Fruit fly (Drosophila melanogaster) whole organism, embryonic: ENCODE results near the gene T48.

Source experiments
- Antp ChIP-seq: fragments of 200-800 bp; sonication (Bioruptor generic); optimal IDR thresholded peaks from 3 replicates; lab custom pipeline; 2016; ENCODE audit warnings: missing biosample characterization, missing genetic modification characterization
- B-H2 ChIP-seq: fragments of 200-800 bp; sonication (Bioruptor generic); optimal IDR thresholded peaks from 2 replicates; lab custom pipeline; 2018; ENCODE audit warnings: missing biosample characterization, mild to moderate bottlenecking, missing genetic modification characterization
- BtbVII ChIP-seq: fragments of 200-800 bp; sonication (Bioruptor generic); optimal IDR thresholded peaks from 3 replicates; lab custom pipeline; 2017; ENCODE audit warnings: missing biosample characterization, mild to moderate bottlenecking, missing genetic modification characterization
- CG1024 ChIP-seq: fragments of 200-800 bp; sonication (Bioruptor generic); IDR thresholded peaks from 2 replicates; pipeline ENCODE4 v1.3.6; 2022; ENCODE audit warnings: missing biosample characterization, missing genetic modification characterization
- CG10979 ChIP-seq: fragments of 200-800 bp; sonication (Bioruptor generic); optimal IDR thresholded peaks from 2 replicates; lab custom pipeline; 2018; ENCODE audit warnings: missing biosample characterization, mild to moderate bottlenecking, missing genetic modification characterization, moderate library complexity
- CG12071 ChIP-seq: fragments of 200-800 bp; sonication (Bioruptor generic); optimal IDR thresholded peaks from 3 replicates; lab custom pipeline; 2018; ENCODE audit warnings: missing biosample characterization, mild to moderate bottlenecking, missing genetic modification characterization
- CG12219 ChIP-seq: fragments of 200-800 bp; sonication (Bioruptor generic); optimal IDR thresholded peaks from 3 replicates; lab custom pipeline; 2018; ENCODE audit warnings: missing biosample characterization, mild to moderate bottlenecking, missing genetic modification characterization
- CG14710 ChIP-seq: fragments of 200-800 bp; sonication (Bioruptor generic); optimal IDR thresholded peaks from 3 replicates; lab custom pipeline; 2019; ENCODE audit warnings: missing biosample characterization, mild to moderate bottlenecking, missing genetic modification characterization, moderate library complexity
- CG15011 ChIP-seq: fragments of 200-800 bp; sonication (Bioruptor generic); optimal IDR thresholded peaks from 3 replicates; lab custom pipeline; 2018; ENCODE audit warnings: missing biosample characterization, mild to moderate bottlenecking, missing genetic modification characterization
- CG16779 ChIP-seq: fragments of 200-800 bp; sonication (Bioruptor generic); IDR thresholded peaks from 2 replicates; pipeline ENCODE4 v1.3.6; 2022; ENCODE audit warnings: missing biosample characterization, missing genetic modification characterization
- CG17802 ChIP-seq: fragments of 200-800 bp; sonication (Bioruptor generic); optimal IDR thresholded peaks from 2 replicates; lab custom pipeline; 2018; ENCODE audit warnings: missing biosample characterization, mild to moderate bottlenecking, missing genetic modification characterization, moderate library complexity
- CG1832 ChIP-seq: fragments of 200-800 bp; sonication (Bioruptor generic); optimal IDR thresholded peaks from 2 replicates; lab custom pipeline; 2017; ENCODE audit warnings: missing biosample characterization, mild to moderate bottlenecking, missing genetic modification characterization, inconsistent platforms
- CG3065 ChIP-seq: fragments of 200-800 bp; sonication (Bioruptor generic); optimal IDR thresholded peaks from 2 replicates; lab custom pipeline; 2016; ENCODE audit warnings: missing biosample characterization, missing genetic modification characterization
- CG31224 ChIP-seq: fragments of 200-800 bp; sonication (Bioruptor generic); IDR thresholded peaks from 2 replicates; pipeline ENCODE4 v1.3.6; 2022; ENCODE audit warnings: missing biosample characterization, missing genetic modification characterization
- CG32532 ChIP-seq: fragments of 200-800 bp; sonication (Bioruptor generic); IDR thresholded peaks from 2 replicates; pipeline ENCODE4 v1.3.6; 2022; ENCODE audit warnings: missing biosample characterization, missing genetic modification characterization
- CG3407 ChIP-seq: fragments of 200-800 bp; sonication (Bioruptor generic); optimal IDR thresholded peaks from 2 replicates; lab custom pipeline; 2018; ENCODE audit warnings: missing biosample characterization, mild to moderate bottlenecking, missing genetic modification characterization
- CG34422 ChIP-seq: fragments of 200-800 bp; sonication (Bioruptor generic); IDR thresholded peaks from 3 replicates; pipeline ENCODE4 v1.3.6; 2022; ENCODE audit warnings: missing biosample characterization, missing genetic modification characterization
- CG4854 ChIP-seq: fragments of 200-800 bp; sonication (Bioruptor generic); optimal IDR thresholded peaks from 2 replicates; lab custom pipeline; 2016; ENCODE audit warnings: missing biosample characterization, missing genetic modification characterization, inconsistent platforms
- CG6654 ChIP-seq: fragments of 200-800 bp; sonication (Bioruptor generic); optimal IDR thresholded peaks from 2 replicates; lab custom pipeline; 2017; ENCODE audit warnings: missing biosample characterization, mild to moderate bottlenecking, missing genetic modification characterization
- CG6683 ChIP-seq: fragments of 200-800 bp; sonication (Bioruptor generic); optimal IDR thresholded peaks from 2 replicates; lab custom pipeline; 2017; ENCODE audit warnings: missing biosample characterization, mild to moderate bottlenecking, missing genetic modification characterization, missing genetic modification reagents
- CG7556 ChIP-seq: fragments of 200-800 bp; sonication (Bioruptor generic); optimal IDR thresholded peaks from 2 replicates; lab custom pipeline; 2017; ENCODE audit warnings: missing biosample characterization, mild to moderate bottlenecking, missing genetic modification characterization
- CG8281 ChIP-seq: fragments of 200-800 bp; sonication (Bioruptor generic); optimal IDR thresholded peaks from 2 replicates; lab custom pipeline; 2018; ENCODE audit warnings: missing biosample characterization, mild to moderate bottlenecking, missing genetic modification characterization, moderate library complexity
- CG8359 ChIP-seq: fragments of 200-800 bp; sonication (Bioruptor generic); optimal IDR thresholded peaks from 2 replicates; lab custom pipeline; 2017; ENCODE audit warnings: missing biosample characterization, mild to moderate bottlenecking, missing genetic modification characterization, borderline replicate concordance
- CG8765 ChIP-seq: fragments of 200-800 bp; sonication (Bioruptor generic); IDR thresholded peaks from 2 replicates; pipeline ENCODE4 v1.3.6; 2022; ENCODE audit warnings: missing biosample characterization, missing genetic modification characterization
- CG9876 ChIP-seq: fragments of 200-800 bp; sonication (Bioruptor generic); optimal IDR thresholded peaks from 2 replicates; lab custom pipeline; 2016; ENCODE audit warnings: missing biosample characterization, missing genetic modification characterization
- Fer1 ChIP-seq: fragments of 200-800 bp; sonication (Bioruptor generic); optimal IDR thresholded peaks from 2 replicates; lab custom pipeline; 2017; ENCODE audit warnings: missing biosample characterization, mild to moderate bottlenecking, missing genetic modification characterization
- Fer2 ChIP-seq: fragments of 200-800 bp; sonication (Bioruptor generic); optimal IDR thresholded peaks from 2 replicates; lab custom pipeline; 2018; ENCODE audit warnings: missing biosample characterization, mild to moderate bottlenecking, missing genetic modification characterization, moderate library complexity
- Fer3 ChIP-seq: fragments of 200-800 bp; sonication (Bioruptor generic); optimal IDR thresholded peaks from 2 replicates; lab custom pipeline; 2018; ENCODE audit warnings: missing biosample characterization, mild to moderate bottlenecking, missing genetic modification characterization, moderate library complexity
- H15 ChIP-seq: fragments of 200-800 bp; sonication (Bioruptor generic); IDR thresholded peaks from 3 replicates; pipeline ENCODE4 v1.3.6; 2022; ENCODE audit warnings: missing biosample characterization, missing genetic modification characterization
- HLH3B ChIP-seq: fragments of 200-800 bp; sonication (Bioruptor generic); IDR thresholded peaks from 2 replicates; pipeline ENCODE4 v1.3.6; 2022; ENCODE audit warnings: missing biosample characterization, missing genetic modification characterization
- Hr78 ChIP-seq, 2 experiments: fragments of 200-800 bp in 1 of 2; fragments of >200 bp in 1 of 2; sonication (Bioruptor generic) in 1 of 2; optimal IDR thresholded peaks; 2 replicates each; lab custom pipeline; 2017 to 2019; ENCODE audit warnings: missing biosample characterization in 2 of 2, missing genetic modification characterization in 2 of 2, mild to moderate bottlenecking in 1 of 2, moderate library complexity in 1 of 2
- Nf-YC ChIP-seq: fragments of 200-800 bp; optimal IDR thresholded peaks from 3 replicates; lab custom pipeline; 2019; ENCODE audit warnings: missing biosample characterization, mild to moderate bottlenecking, missing genetic modification characterization, moderate library complexity
- Poxn ChIP-seq: fragments of 200-800 bp; sonication (Bioruptor generic); IDR thresholded peaks from 2 replicates; pipeline ENCODE4 v1.3.6; 2022; ENCODE audit warnings: missing biosample characterization, missing genetic modification characterization
- Sox100B ChIP-seq: fragments of 200-800 bp; sonication (Bioruptor generic); optimal IDR thresholded peaks from 3 replicates; lab custom pipeline; 2018; ENCODE audit warnings: missing biosample characterization, mild to moderate bottlenecking, missing genetic modification characterization
- Ssrp ChIP-seq: fragments of 200-800 bp; sonication (Bioruptor generic); optimal IDR thresholded peaks from 2 replicates; lab custom pipeline; 2018; ENCODE audit warnings: missing biosample characterization, mild to moderate bottlenecking, missing genetic modification characterization, moderate library complexity
- Taf1 ChIP-seq: fragments of 200-800 bp; sonication (Bioruptor generic); IDR thresholded peaks from 2 replicates; pipeline ENCODE4 v1.3.6; 2022; ENCODE audit warnings: missing biosample characterization, missing genetic modification characterization
- Usf ChIP-seq: fragments of 200-800 bp; sonication (Bioruptor generic); optimal IDR thresholded peaks from 2 replicates; lab custom pipeline; 2017; ENCODE audit warnings: missing genotype, missing biosample characterization, missing genetic modification characterization
- Xbp1 ChIP-seq: fragments of 200-800 bp; sonication (Bioruptor generic); optimal IDR thresholded peaks from 3 replicates; lab custom pipeline; 2016; ENCODE audit warnings: missing biosample characterization, mild to moderate bottlenecking, missing genetic modification characterization
- ash1 ChIP-seq: fragments of 200-800 bp; sonication (Bioruptor generic); optimal IDR thresholded peaks from 2 replicates; lab custom pipeline; 2018; ENCODE audit warnings: missing biosample characterization, mild to moderate bottlenecking, missing genetic modification characterization
- cad ChIP-seq: fragments of >200 bp; optimal IDR thresholded peaks from 2 replicates; lab custom pipeline; 2017; ENCODE audit warnings: missing biosample characterization, missing genetic modification characterization
- fd64A ChIP-seq: fragments of 200-800 bp; sonication (Bioruptor generic); optimal IDR thresholded peaks from 3 replicates; lab custom pipeline; 2018; ENCODE audit warnings: missing biosample characterization, mild to moderate bottlenecking, missing genetic modification characterization
- gcm2 ChIP-seq: fragments of 200-800 bp; sonication (Bioruptor generic); optimal IDR thresholded peaks from 2 replicates; lab custom pipeline; 2016; ENCODE audit warnings: missing biosample characterization, missing genetic modification characterization
- jing ChIP-seq: fragments of 200-800 bp; sonication (Bioruptor generic); optimal IDR thresholded peaks from 2 replicates; lab custom pipeline; 2018; ENCODE audit warnings: missing biosample characterization, mild to moderate bottlenecking, missing genetic modification characterization
- mirr ChIP-seq: fragments of 200-800 bp; sonication (Bioruptor generic); optimal IDR thresholded peaks from 3 replicates; lab custom pipeline; 2018; ENCODE audit warnings: missing biosample characterization, mild to moderate bottlenecking, missing genetic modification characterization
- nau ChIP-seq: fragments of 200-800 bp; sonication (Bioruptor generic); optimal IDR thresholded peaks from 3 replicates; lab custom pipeline; 2017; ENCODE audit warnings: missing biosample characterization, mild to moderate bottlenecking, missing genetic modification characterization, missing genetic modification reagents
- nom ChIP-seq: fragments of 200-800 bp; sonication (Bioruptor generic); optimal IDR thresholded peaks from 2 replicates; lab custom pipeline; 2017; ENCODE audit warnings: missing biosample characterization, missing genetic modification characterization, mild to moderate bottlenecking, moderate library complexity, missing genetic modification reagents
- pita ChIP-seq: fragments of 200-800 bp; sonication (Bioruptor generic); optimal IDR thresholded peaks from 2 replicates; lab custom pipeline; 2017; ENCODE audit warnings: missing biosample characterization, mild to moderate bottlenecking, missing genetic modification characterization
- slbo ChIP-seq: fragments of 200-800 bp; sonication (Bioruptor generic); IDR thresholded peaks from 2 replicates; pipeline ENCODE4 v1.3.6; 2022; ENCODE audit warnings: missing biosample characterization, missing genetic modification characterization
- slp2 ChIP-seq: fragments of 200-800 bp; sonication (Bioruptor generic); optimal IDR thresholded peaks from 2 replicates; lab custom pipeline; 2016; ENCODE audit warnings: missing biosample characterization, missing genetic modification characterization
- ssp ChIP-seq: fragments of 200-800 bp; sonication (Bioruptor generic); IDR thresholded peaks from 2 replicates; pipeline ENCODE4 v1.3.6; 2022; ENCODE audit warnings: missing biosample characterization, missing genetic modification characterization
- z ChIP-seq: fragments of 200-800 bp; sonication (Bioruptor generic); IDR thresholded peaks from 3 replicates; pipeline ENCODE4 v1.3.6; 2022; ENCODE audit warnings: missing biosample characterization, missing genetic modification characterization

T48 gene

dm6 chr3R:26934523-26934922, 53.0 kb downstream of the T48 start (continued):
- no peak for TF ChIP-seq CG7556
- no peak for TF ChIP-seq slp2 (GFP tag; lab: Kevin White, UChicago)
- TF ChIP-seq pita (GFP tag; lab: Kevin White, UChicago): no peak
- no peak for TF ChIP-seq CG12219 (GFP tag; lab: Kevin White, UChicago)
- TF ChIP-seq CG6654: no peak
- no peak for TF ChIP-seq Nf-YC (tag; lab: Kevin White, UChicago)
- TF ChIP-seq CG31224: no peak
- TF ChIP-seq ssp (GFP tag; lab: Robert Waterston, UW): no peak
- TF ChIP-seq Sox100B (GFP tag; lab: Kevin White, UChicago): no peak
- no peak for TF ChIP-seq z (GFP tag; lab: Robert Waterston, UW)
- TF ChIP-seq Taf1 (GFP tag; lab: Robert Waterston, UW): no peak
- no peak for TF ChIP-seq Usf (GFP tag; lab: Kevin White, UChicago)
- TF ChIP-seq CG8765 (GFP tag; lab: Robert Waterston, UW): no peak
- 0 out of 2 replicates have a peak, but pooled peaks have one; percentile 26 for TF ChIP-seq slbo (GFP tag; lab: Robert Waterston, UW)
- TF ChIP-seq CG12071 (GFP tag; lab: Kevin White, UChicago): peak; percentile 42
- TF ChIP-seq B-H2 (GFP tag; lab: Kevin White, UChicago): peak; percentile 3
- TF ChIP-seq Hr78 (GFP tag; optimal IDR thresholded peaks at IDR 0.05; lab: Kevin White, UChicago): peak in 1 of 2 experiments; percentile 13
- TF ChIP-seq CG17802 (tag; lab: Kevin White, UChicago): no peak
- TF ChIP-seq CG9876 (GFP tag; lab: Kevin White, UChicago): no peak
- peak; percentile 74 for TF ChIP-seq mirr (GFP tag; lab: Kevin White, UChicago)
- no peak for TF ChIP-seq CG8359 (GFP tag; lab: Kevin White, UChicago)
- no peak for TF ChIP-seq fd64A (GFP tag; lab: Kevin White, UChicago)
- no peak for TF ChIP-seq CG14710 (tag; lab: Kevin White, UChicago)
- no peak for TF ChIP-seq gcm2 (GFP tag; lab: Kevin White, UChicago)
- no peak for TF ChIP-seq CG8281 (tag; lab: Kevin White, UChicago)
- TF ChIP-seq CG16779: 0 out of 2 replicates have a peak, but pooled peaks have one; percentile 8
- no peak for TF ChIP-seq Fer2
- no peak for TF ChIP-seq CG32532 (GFP tag; lab: Robert Waterston, UW)
- TF ChIP-seq CG1024 (GFP tag; lab: Robert Waterston, UW): no peak
- TF ChIP-seq H15 (GFP tag; lab: Robert Waterston, UW): no peak
- no peak for TF ChIP-seq CG10979 (tag; lab: Kevin White, UChicago)
- TF ChIP-seq Antp (GFP tag; lab: Kevin White, UChicago): no peak
- no peak for TF ChIP-seq CG15011 (GFP tag; lab: Kevin White, UChicago)
- no peak for TF ChIP-seq CG34422 (GFP tag; lab: Robert Waterston, UW)
- no peak for TF ChIP-seq Ssrp (tag; lab: Kevin White, UChicago)
- TF ChIP-seq Fer3 (tag; lab: Kevin White, UChicago): peak; percentile 12
- no peak for TF ChIP-seq CG4854 (GFP tag; lab: Kevin White, UChicago)
- TF ChIP-seq HLH3B (GFP tag; lab: Robert Waterston, UW): no peak
- TF ChIP-seq jing (GFP tag; lab: Kevin White, UChicago): no peak
- no peak for TF ChIP-seq CG3065 (GFP tag; lab: Kevin White, UChicago)
- no peak for TF ChIP-seq cad (GFP tag; lab: Kevin White, UChicago)
- TF ChIP-seq nom (GFP tag; lab: Kevin White, UChicago): no peak
- no peak for TF ChIP-seq CG3407
- no peak for TF ChIP-seq Poxn (GFP tag; lab: Robert Waterston, UW)
- TF ChIP-seq BtbVII (GFP tag; lab: Kevin White, UChicago): peak; percentile 35
- no peak for TF ChIP-seq Xbp1 (GFP tag; lab: Kevin White, UChicago)
- no peak for TF ChIP-seq nau (GFP tag; lab: Kevin White, UChicago)
- TF ChIP-seq CG6683 (GFP tag; lab: Kevin White, UChicago): no peak
- TF ChIP-seq Fer1: peak; percentile 30
- TF ChIP-seq CG1832 (GFP tag; lab: Kevin White, UChicago): no peak
- no peak for TF ChIP-seq ash1 (GFP tag; lab: Kevin White, UChicago)
